Worm (Caenorhabditis elegans) whole organism, midembryonic: ENCODE results near the gene K08D8.6.

Source experiments
- T22C8.4 ChIP-seq: fragments of 200-800 bp; sonication (Bioruptor generic); IDR thresholded peaks from 2 replicates; pipeline ENCODE4 v1.3.6; 2022; ENCODE audit warnings: missing genetic modification characterization, missing compliant biosample characterization
- cog-1 ChIP-seq: sonication (generic microtip); optimal IDR thresholded peaks from 2 replicates; lab custom pipeline; 2016; ENCODE audit warnings: missing genetic modification characterization, missing compliant biosample characterization
- flt-1 ChIP-seq: fragments of 200-800 bp; sonication (Bioruptor generic); IDR thresholded peaks from 2 replicates; pipeline ENCODE4 v1.3.6; 2022; ENCODE audit warnings: missing genetic modification characterization, missing compliant biosample characterization
- klf-2 ChIP-seq: fragments of 200-800 bp; sonication (Bioruptor generic); conservative IDR thresholded peaks from 2 replicates; pipeline ENCODE4 v1.3.6; 2022; ENCODE audit warnings: missing genetic modification reagents, missing genetic modification characterization, missing compliant biosample characterization
- med-1 ChIP-seq: sonication (generic microtip); optimal IDR thresholded peaks from 2 replicates; lab custom pipeline; 2017; ENCODE audit warnings: missing genetic modification characterization, mild to moderate bottlenecking, missing compliant biosample characterization, antibody characterized with exemption, missing genetic modification reagents; ENCODE audit not compliant: insufficient read depth
- ref-1 ChIP-seq: fragments of 200-800 bp; sonication (Bioruptor generic); conservative IDR thresholded peaks from 2 replicates; pipeline ENCODE4 v1.3.6; 2022; ENCODE audit warnings: missing genetic modification reagents, missing genetic modification characterization, missing compliant biosample characterization
- tab-1 ChIP-seq: fragments of 200-800 bp; sonication (Bioruptor generic); IDR thresholded peaks from 2 replicates; pipeline ENCODE4 v1.3.6; 2022; ENCODE audit warnings: missing genetic modification characterization, missing compliant biosample characterization
- ztf-23 ChIP-seq: fragments of 200-800 bp; sonication (Bioruptor generic); IDR thresholded peaks from 2 replicates; pipeline ENCODE4 v1.3.6; 2022; ENCODE audit warnings: missing genetic modification reagents, missing genetic modification characterization, missing compliant biosample characterization
- ztf-29 ChIP-seq: fragments of 200-800 bp; sonication (Bioruptor generic); IDR thresholded peaks from 2 replicates; pipeline ENCODE4 v1.3.6; 2022; ENCODE audit warnings: missing genetic modification reagents, missing genetic modification characterization, missing compliant biosample characterization

- TF ChIP-seq klf-2 (GFP tag; lab: Robert Waterston, UW) (no peak), flt-1 (GFP tag; lab: Robert Waterston, UW) (no peak), T22C8.4 (GFP tag; lab: Robert Waterston, UW) (no peak), cog-1 (no peak), ztf-29 (GFP tag; lab: Robert Waterston, UW) (no peak), ztf-23 (GFP tag; lab: Robert Waterston, UW) (no peak), med-1 (GFP tag; lab: Kevin White, UChicago) (no peak), ref-1 (GFP tag; lab: Robert Waterston, UW) (no peak), tab-1 (no peak)
Measured at ce11 chrIV:12897146-12897545, 6.8 kb upstream of the K08D8.6 start.
